Fruit fly (Drosophila melanogaster) whole organism, prepupa: Measurements from ENCODE around the gene CG13760.

Source experiments
- Blimp-1 ChIP-seq: fragments of 200-800 bp; sonication (Bioruptor generic); optimal IDR thresholded peaks from 3 replicates; lab custom pipeline; 2017; ENCODE audit warnings: missing biosample characterization, missing genetic modification characterization, mild to moderate bottlenecking, moderate library complexity, missing genetic modification reagents
- CG10669 ChIP-seq: fragments of 200-800 bp; sonication (Bioruptor generic); optimal IDR thresholded peaks from 3 replicates; lab custom pipeline; 2018; ENCODE audit warnings: missing biosample characterization, mild to moderate bottlenecking, missing genetic modification characterization, moderate library complexity
- CG11294 ChIP-seq: fragments of 200-800 bp; sonication (Bioruptor generic); IDR thresholded peaks from 2 replicates; pipeline ENCODE4 v1.3.6; 2022; ENCODE audit warnings: missing biosample characterization, missing genetic modification characterization
- CG11762 ChIP-seq: fragments of 200-800 bp; sonication (Bioruptor generic); optimal IDR thresholded peaks from 3 replicates; lab custom pipeline; 2016; ENCODE audit warnings: missing biosample characterization, missing genetic modification characterization; ENCODE audit not compliant: insufficient read depth
- CG11902 ChIP-seq: fragments of 200-800 bp; sonication (Bioruptor generic); optimal IDR thresholded peaks from 3 replicates; lab custom pipeline; 2016; ENCODE audit warnings: missing biosample characterization, missing genetic modification characterization
- CG15336 ChIP-seq: fragments of 200-800 bp; sonication (Bioruptor generic); IDR thresholded peaks from 2 replicates; pipeline ENCODE4 v1.3.6; 2022; ENCODE audit warnings: missing biosample characterization, missing genetic modification characterization
- CG31627 ChIP-seq: fragments of 200-800 bp; sonication (Bioruptor generic); optimal IDR thresholded peaks from 3 replicates; lab custom pipeline; 2016; ENCODE audit warnings: missing biosample characterization, missing genetic modification characterization
- CG32006 ChIP-seq: fragments of 200-800 bp; sonication (Bioruptor generic); optimal IDR thresholded peaks from 3 replicates; lab custom pipeline; 2017; ENCODE audit warnings: missing biosample characterization, mild to moderate bottlenecking, missing genetic modification characterization
- CG6163 ChIP-seq: fragments of 200-800 bp; sonication (Bioruptor generic); IDR thresholded peaks from 3 replicates; pipeline ENCODE4 v1.3.6; 2022; ENCODE audit warnings: missing biosample characterization, missing genetic modification characterization
- CG6276 ChIP-seq: fragments of 200-800 bp; sonication (Bioruptor generic); optimal IDR thresholded peaks from 2 replicates; lab custom pipeline; 2017; ENCODE audit warnings: missing biosample characterization, mild to moderate bottlenecking, missing genetic modification characterization
- CG6792 ChIP-seq: fragments of 200-800 bp; sonication (Bioruptor generic); optimal IDR thresholded peaks from 3 replicates; lab custom pipeline; 2016; ENCODE audit warnings: missing biosample characterization, missing genetic modification characterization
- CG6808 ChIP-seq: fragments of 200-800 bp; sonication (Bioruptor generic); optimal IDR thresholded peaks from 3 replicates; lab custom pipeline; 2017; ENCODE audit warnings: missing biosample characterization, missing genetic modification characterization, mild to moderate bottlenecking, moderate library complexity, missing genetic modification reagents
- CG7368 ChIP-seq: fragments of 200-800 bp; sonication (Bioruptor generic); optimal IDR thresholded peaks from 3 replicates; lab custom pipeline; 2016; ENCODE audit warnings: missing biosample characterization, missing genetic modification characterization
- CG8119 ChIP-seq: fragments of 200-800 bp; sonication (Bioruptor generic); IDR thresholded peaks from 3 replicates; pipeline ENCODE4 v1.3.6; 2022; ENCODE audit warnings: missing biosample characterization, missing genetic modification characterization
- CG8319 ChIP-seq: fragments of 200-800 bp; sonication (Bioruptor generic); optimal IDR thresholded peaks from 3 replicates; lab custom pipeline; 2016; ENCODE audit warnings: missing biosample characterization, missing genetic modification characterization
- CG8632 ChIP-seq: fragments of 200-800 bp; sonication (Bioruptor generic); optimal IDR thresholded peaks from 3 replicates; lab custom pipeline; 2016; ENCODE audit warnings: missing biosample characterization, missing genetic modification characterization
- CG9139 ChIP-seq: fragments of 200-800 bp; sonication (Bioruptor generic); optimal IDR thresholded peaks from 3 replicates; lab custom pipeline; 2017; ENCODE audit warnings: missing biosample characterization, mild to moderate bottlenecking, missing genetic modification characterization
- Eip75B ChIP-seq: fragments of 200-800 bp; sonication (Bioruptor generic); optimal IDR thresholded peaks from 3 replicates; lab custom pipeline; 2016; ENCODE audit warnings: missing biosample characterization, missing genetic modification characterization
- Eip78C ChIP-seq: fragments of 200-800 bp; sonication (Bioruptor generic); peaks from one replicate; lab custom pipeline; 2016; ENCODE audit warnings: missing biosample characterization, missing genetic modification characterization
- Eip93F ChIP-seq: fragments of 200-800 bp; sonication (Bioruptor generic); optimal IDR thresholded peaks from 2 replicates; lab custom pipeline; 2016; ENCODE audit warnings: missing biosample characterization, mild to moderate bottlenecking, missing genetic modification characterization
- Ets96B ChIP-seq: fragments of 200-800 bp; optimal IDR thresholded peaks from 2 replicates; lab custom pipeline; 2019; ENCODE audit warnings: missing biosample characterization, mild to moderate bottlenecking, missing genetic modification characterization, moderate library complexity
- Gug ChIP-seq: fragments of 200-800 bp; sonication (Bioruptor generic); IDR thresholded peaks from 2 replicates; pipeline ENCODE4 v1.3.6; 2022; ENCODE audit warnings: missing biosample characterization, missing genetic modification characterization
- Hr38 ChIP-seq: sonication (Bioruptor generic); optimal IDR thresholded peaks from 2 replicates; lab custom pipeline; 2016; ENCODE audit warnings: missing biosample characterization, missing genetic modification characterization
- Lpt ChIP-seq: fragments of 200-800 bp; sonication (Bioruptor generic); optimal IDR thresholded peaks from 3 replicates; lab custom pipeline; 2016; ENCODE audit warnings: missing biosample characterization, missing genetic modification characterization
- Met ChIP-seq: fragments of 200-800 bp; sonication (Bioruptor generic); optimal IDR thresholded peaks from 3 replicates; lab custom pipeline; 2016; ENCODE audit warnings: missing biosample characterization, missing genetic modification characterization
- OdsH ChIP-seq: fragments of 200-800 bp; sonication (Bioruptor generic); optimal IDR thresholded peaks from 3 replicates; lab custom pipeline; 2016; ENCODE audit warnings: missing biosample characterization, missing genetic modification characterization
- Sox102F ChIP-seq: fragments of 200-800 bp; sonication (Bioruptor generic); optimal IDR thresholded peaks from 2 replicates; lab custom pipeline; 2016; ENCODE audit warnings: missing biosample characterization, mild to moderate bottlenecking, missing genetic modification characterization
- Sox15 ChIP-seq: fragments of 200-800 bp; sonication (Bioruptor generic); optimal IDR thresholded peaks from 3 replicates; lab custom pipeline; 2016; ENCODE audit warnings: missing biosample characterization, missing genetic modification characterization
- acj6 ChIP-seq: fragments of 200-800 bp; sonication (Bioruptor generic); optimal IDR thresholded peaks from 3 replicates; lab custom pipeline; 2016; ENCODE audit warnings: missing biosample characterization, missing genetic modification characterization
- cyc ChIP-seq: fragments of 200-800 bp; sonication (Bioruptor generic); optimal IDR thresholded peaks from 3 replicates; lab custom pipeline; 2016; ENCODE audit warnings: missing biosample characterization, missing genetic modification characterization
- dac ChIP-seq: fragments of 200-800 bp; sonication (Bioruptor generic); optimal IDR thresholded peaks from 2 replicates; lab custom pipeline; 2017; ENCODE audit warnings: missing biosample characterization, mild to moderate bottlenecking, missing genetic modification characterization
- dsx ChIP-seq: fragments of 200-800 bp; optimal IDR thresholded peaks from 3 replicates; lab custom pipeline; 2019; ENCODE audit warnings: missing biosample characterization, mild to moderate bottlenecking, missing genetic modification characterization, moderate library complexity; ENCODE audit not compliant: poor library complexity, severe bottlenecking
- esn ChIP-seq: fragments of 200-800 bp; sonication (Bioruptor generic); optimal IDR thresholded peaks from 2 replicates; lab custom pipeline; 2016; ENCODE audit warnings: missing biosample characterization, mild to moderate bottlenecking, missing genetic modification characterization, moderate library complexity
- fd59A ChIP-seq: fragments of 200-800 bp; sonication (Bioruptor generic); optimal IDR thresholded peaks from 2 replicates; lab custom pipeline; 2017; ENCODE audit warnings: missing biosample characterization, mild to moderate bottlenecking, missing genetic modification characterization, missing genetic modification reagents
- fd85E ChIP-seq: fragments of 200-800 bp; sonication (Bioruptor generic); optimal IDR thresholded peaks from 3 replicates; lab custom pipeline; 2016; ENCODE audit warnings: missing biosample characterization, missing genetic modification characterization
- fkh ChIP-seq: fragments of 200-800 bp; sonication (Bioruptor generic); optimal IDR thresholded peaks from 3 replicates; lab custom pipeline; 2017; ENCODE audit warnings: missing biosample characterization, mild to moderate bottlenecking, missing genetic modification characterization, moderate library complexity
- lz ChIP-seq: fragments of 200-800 bp; sonication (Bioruptor generic); optimal IDR thresholded peaks from 3 replicates; lab custom pipeline; 2016; ENCODE audit warnings: missing biosample characterization, missing genetic modification characterization
- net ChIP-seq: fragments of 200-800 bp; sonication (Bioruptor generic); optimal IDR thresholded peaks from 3 replicates; lab custom pipeline; 2016; ENCODE audit warnings: missing biosample characterization, missing genetic modification characterization
- pdm3 ChIP-seq: fragments of 200-800 bp; sonication (Bioruptor generic); optimal IDR thresholded peaks from 3 replicates; lab custom pipeline; 2016; ENCODE audit warnings: missing biosample characterization, missing genetic modification characterization
- spab ChIP-seq: fragments of 200-800 bp; sonication (Bioruptor generic); optimal IDR thresholded peaks from 2 replicates; lab custom pipeline; 2017; ENCODE audit warnings: missing biosample characterization, mild to moderate bottlenecking, missing genetic modification characterization, missing genetic modification reagents
- ss ChIP-seq, 2 experiments: fragments of 200-800 bp; sonication (Bioruptor generic); optimal IDR thresholded peaks; 2 replicates in 1 of 2; 3 replicates in 1 of 2; lab custom pipeline; 2017 to 2018; ENCODE audit warnings: mild to moderate bottlenecking in 2 of 2, missing biosample characterization in 2 of 2, missing genetic modification characterization in 2 of 2, moderate library complexity in 1 of 2
- svp ChIP-seq: fragments of 200-800 bp; sonication (Bioruptor generic); peaks from one replicate; lab custom pipeline; 2016; ENCODE audit warnings: missing biosample characterization, missing genetic modification characterization
- topi ChIP-seq: fragments of 200-800 bp; sonication (Bioruptor generic); optimal IDR thresholded peaks from 3 replicates; lab custom pipeline; 2016; ENCODE audit warnings: missing biosample characterization, missing genetic modification characterization
- vri ChIP-seq: fragments of 200-800 bp; sonication (Bioruptor generic); optimal IDR thresholded peaks from 3 replicates; lab custom pipeline; 2016; ENCODE audit warnings: missing biosample characterization, mild to moderate bottlenecking, missing genetic modification characterization

Gene CG13760

DNA sequence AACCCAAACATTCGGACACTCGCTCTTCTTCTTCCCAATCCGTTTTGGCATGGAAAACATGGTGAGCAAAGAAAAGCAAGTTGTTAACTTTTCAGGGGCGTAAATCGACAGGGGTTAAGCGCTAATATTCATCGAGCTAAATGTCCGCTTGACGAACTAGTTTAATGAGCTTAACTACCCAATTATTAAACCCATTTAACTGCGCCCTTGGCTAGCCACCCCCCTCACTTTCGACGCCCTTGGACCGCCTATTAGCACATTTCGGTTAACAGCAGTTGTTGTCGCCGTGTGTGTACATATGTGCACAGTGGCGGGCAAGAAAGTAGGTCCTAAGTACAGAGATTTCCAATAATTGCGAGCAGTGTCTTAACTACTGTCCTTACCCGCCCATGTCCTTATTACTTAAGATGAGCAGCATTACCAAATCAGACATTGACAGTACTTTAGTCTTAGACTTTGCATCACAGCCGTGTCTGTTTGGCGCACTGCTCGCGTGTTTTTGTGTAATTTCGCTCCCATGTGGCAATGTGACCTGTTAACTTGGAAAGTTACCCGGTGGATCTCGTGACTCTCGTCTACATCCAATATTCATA lies 4.0 kb upstream of the CG13760 start (continued):
- TF ChIP-seq CG8119 (GFP tag; lab: Robert Waterston, UW) (peak; percentile 93), CG11294 (GFP tag; lab: Robert Waterston, UW) (peak; percentile 92), Eip93F (peak; percentile 92), Hr38 (GFP tag; lab: Kevin White, UChicago) (peak; percentile 77), CG6163 (GFP tag; lab: Robert Waterston, UW) (peak; percentile 96), Eip75B (GFP tag; lab: Kevin White, UChicago) (peak; percentile 91), CG32006 (GFP tag; lab: Kevin White, UChicago) (peak; percentile 96), CG7368 (GFP tag; lab: Kevin White, UChicago) (peak; percentile 95), topi (GFP tag; lab: Kevin White, UChicago) (peak; percentile 94)

- TF ChIP-seq Sox102F (GFP tag; lab: Kevin White, UChicago) (peak; percentile 76), Gug (GFP tag; lab: Robert Waterston, UW) (peak; percentile 82), CG8319 (GFP tag; lab: Kevin White, UChicago) (peak; percentile 41), CG6276 (GFP tag; lab: Kevin White, UChicago) (peak; percentile 82), Eip93F (no peak), OdsH (peak; percentile 70), Eip75B (GFP tag; lab: Kevin White, UChicago) (peak; percentile 74), net (GFP tag; lab: Kevin White, UChicago) (peak; percentile 85), Met (GFP tag; lab: Kevin White, UChicago) (peak; percentile 82), Hr38 (GFP tag; lab: Kevin White, UChicago) (no peak), fd85E (GFP tag; lab: Kevin White, UChicago) (peak; percentile 9), dac (GFP tag; lab: Kevin White, UChicago) (peak; percentile 36), Eip78C (GFP tag; lab: Kevin White, UChicago) (peak; percentile 91), fd59A (GFP tag; lab: Kevin White, UChicago) (no peak), vri (peak; percentile 72), esn (GFP tag; lab: Kevin White, UChicago) (peak; percentile 71), acj6 (GFP tag; lab: Kevin White, UChicago) (peak; percentile 67), ss (GFP tag; optimal IDR thresholded peaks at IDR 0.05; lab: Kevin White, UChicago) (peak; percentile 67 to 74), CG11902 (GFP tag; lab: Kevin White, UChicago) (peak; percentile 60), CG8632 (peak; percentile 67), dsx (GFP tag; lab: Kevin White, UChicago) (no peak), lz (GFP tag; lab: Kevin White, UChicago) (peak; percentile 58), Sox15 (GFP tag; lab: Kevin White, UChicago) (peak; percentile 23), svp (GFP tag; lab: Kevin White, UChicago) (peak; percentile 90), CG11762 (GFP tag; lab: Kevin White, UChicago) (peak; percentile 56), Blimp-1 (no peak), topi (GFP tag; lab: Kevin White, UChicago) (peak; percentile 85), spab (GFP tag; lab: Kevin White, UChicago) (peak; percentile 50), CG11294 (GFP tag; lab: Robert Waterston, UW) (peak; percentile 51; the same call in 1 of the 2 replicates), pdm3 (GFP tag; lab: Kevin White, UChicago) (peak; percentile 85), cyc (peak; percentile 78), Ets96B (tag; lab: Kevin White, UChicago) (no peak), CG6808 (GFP tag; lab: Kevin White, UChicago) (peak; percentile 60), fkh (GFP tag; lab: Kevin White, UChicago) (no peak), CG32006 (GFP tag; lab: Kevin White, UChicago) (peak; percentile 81), CG8119 (GFP tag; lab: Robert Waterston, UW) (peak; percentile 85), CG15336 (GFP tag; lab: Robert Waterston, UW) (peak; percentile 86), Lpt (GFP tag; lab: Kevin White, UChicago) (peak; percentile 71), CG7368 (GFP tag; lab: Kevin White, UChicago) (peak; percentile 67), CG9139 (GFP tag; lab: Kevin White, UChicago) (peak; percentile 55), CG31627 (GFP tag; lab: Kevin White, UChicago) (peak; percentile 69), CG6792 (GFP tag; lab: Kevin White, UChicago) (peak; percentile 76), CG10669 (GFP tag; lab: Kevin White, UChicago) (peak; percentile 70)
These were observed 3.2 kb upstream of the CG13760 start, which contains the start of gene egh for dm6 chrX:2588415-2589411. Gene egh, plus strand, starts transcription at chrX:2588503.
